Fruit fly (Drosophila melanogaster): ENCODE results near the gene CG42832.
"Not testable (repeated sequence)": the region's sequence is repeated elsewhere in the genome, so short reads cannot be mapped to it uniquely, and the experiment has no call there.

CG42832 gene

DNA sequence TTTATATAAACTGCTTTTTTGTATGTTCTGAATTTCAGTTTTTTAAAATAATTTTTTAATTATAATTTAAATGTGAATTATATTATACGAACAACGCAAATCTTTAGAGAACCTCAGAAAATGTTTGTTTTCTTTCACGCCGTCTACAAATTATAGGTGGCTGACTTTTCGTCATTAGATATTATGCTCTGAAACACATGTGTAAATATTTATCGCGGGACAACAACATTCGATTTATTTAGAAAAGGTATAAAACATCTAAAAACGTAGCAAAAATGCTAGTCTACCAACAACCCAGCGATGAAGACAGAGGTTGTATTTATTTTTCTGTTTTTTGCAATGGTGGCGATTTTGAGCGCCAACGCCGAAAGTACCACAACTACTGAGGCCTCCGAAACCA, at the start of gene CG42832:
Gene CG42832, plus strand, starts transcription at position 301 of the 400 bp plus-strand sequence.
- TF ChIP-seq CG32121 (GFP tag; IDR thresholded peaks at IDR 0.05) = no peak
- TF ChIP-seq EcR (GFP tag; optimal IDR thresholded peaks at IDR 0.05) = no peak
- TF ChIP-seq CG10348 (GFP tag; IDR thresholded peaks at IDR 0.05) = no peak
- TF ChIP-seq CG17806 (tag; optimal IDR thresholded peaks at IDR 0.05) = no peak
- no peak for TF ChIP-seq CG13204 (GFP tag; optimal IDR thresholded peaks at IDR 0.05)
- TF ChIP-seq Pif1B (GFP tag; optimal IDR thresholded peaks at IDR 0.05) = no peak
- no peak for TF ChIP-seq Ets98B (GFP tag; IDR thresholded peaks at IDR 0.05)
- no peak for TF ChIP-seq Snoo (tag; optimal IDR thresholded peaks at IDR 0.05)
- no peak for TF ChIP-seq D1 (tag; optimal IDR thresholded peaks at IDR 0.05)
- TF ChIP-seq gl (tag; optimal IDR thresholded peaks at IDR 0.05) = no peak
- no peak for TF ChIP-seq CG34367 (tag; optimal IDR thresholded peaks at IDR 0.05)
- TF ChIP-seq CG15710 (tag; optimal IDR thresholded peaks at IDR 0.05) = no peak
- no peak for TF ChIP-seq rn (GFP tag; IDR thresholded peaks at IDR 0.05)
- no peak for TF ChIP-seq CG14655 (GFP tag; optimal IDR thresholded peaks at IDR 0.05)

DNA sequence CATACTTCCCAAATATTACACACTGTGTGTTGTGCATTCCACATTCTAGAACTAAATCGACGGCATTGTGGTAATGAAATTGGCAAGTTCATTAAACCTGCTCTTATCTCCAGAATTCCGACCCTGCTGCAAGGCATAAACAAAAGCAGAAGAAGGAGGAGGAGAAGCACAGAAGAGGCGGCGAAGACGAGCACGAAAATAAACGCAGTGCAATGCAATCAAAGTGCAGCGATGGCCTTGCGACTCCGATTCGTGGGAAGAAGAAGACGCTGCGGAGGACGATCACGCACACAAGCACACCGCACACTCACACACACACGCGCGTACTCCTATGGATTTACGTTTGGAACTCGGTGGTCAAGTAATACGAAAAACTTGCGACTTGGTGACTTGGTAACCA, 49.0 kb upstream of the CG42832 start:
- TF ChIP-seq CG14655 (GFP tag; optimal IDR thresholded peaks at IDR 0.05) (no peak), CG13204 (GFP tag; optimal IDR thresholded peaks at IDR 0.05) (peak; percentile 60), rn (GFP tag; IDR thresholded peaks at IDR 0.05) (no peak), CG34367 (tag; optimal IDR thresholded peaks at IDR 0.05) (no peak), EcR (GFP tag; optimal IDR thresholded peaks at IDR 0.05) (peak; percentile 97), CG17806 (tag; optimal IDR thresholded peaks at IDR 0.05) (no peak), CG8159 (tag; optimal IDR thresholded peaks at IDR 0.05) (no peak), Ets98B (GFP tag; IDR thresholded peaks at IDR 0.05) (no peak), Pif1A (GFP tag; optimal IDR thresholded peaks at IDR 0.05) (no peak), CG4496 (GFP tag; IDR thresholded peaks at IDR 0.05) (0 out of 3 replicates have a peak, but pooled peaks have one; percentile 9)

DNA sequence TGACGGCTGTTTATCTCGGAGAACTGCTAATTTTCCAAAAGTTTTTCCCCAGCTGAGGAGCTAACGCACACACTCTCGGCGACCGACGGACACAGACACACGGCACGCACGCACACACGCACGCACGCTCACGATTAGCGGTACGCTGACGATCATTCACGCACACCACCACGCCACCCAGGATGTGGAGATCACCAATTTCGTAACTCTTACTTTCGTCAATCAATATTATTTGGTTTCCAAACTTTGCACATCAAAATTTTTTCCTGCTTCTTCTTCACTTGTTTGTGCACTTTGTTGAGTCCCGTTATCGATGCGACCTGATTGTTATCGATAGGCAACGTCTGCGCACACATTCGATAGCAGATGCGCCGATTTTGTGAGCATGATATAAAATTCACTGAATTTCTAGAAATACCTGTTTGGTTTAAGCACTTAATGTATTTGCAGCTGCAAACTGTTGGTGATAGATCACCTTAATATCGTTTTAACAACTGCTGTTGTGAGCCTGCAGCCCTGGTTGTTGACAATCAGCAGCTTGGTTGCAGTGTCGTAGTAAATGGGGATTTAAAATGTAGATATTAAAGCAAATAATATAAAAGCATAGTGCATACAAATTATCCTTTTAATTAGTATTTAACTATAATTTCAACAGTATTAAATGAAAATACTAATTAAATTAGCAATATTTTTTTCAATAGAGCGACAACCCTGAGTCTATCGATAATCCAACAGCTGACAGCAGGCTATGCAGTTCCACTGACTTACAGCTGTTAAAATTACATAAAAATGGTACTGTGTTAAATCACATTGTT, 47.8 kb upstream of the CG42832 start, which contains the start of the genes CG7394 and Mob2:
Gene CG7394, plus strand, starts transcription at position 51 of the 815 bp plus-strand sequence.
Gene Mob2, minus strand, starts transcription at position 288 of the 815 bp plus-strand sequence.
- TF ChIP-seq CG17806 (tag; optimal IDR thresholded peaks at IDR 0.05) (peak; percentile 87), CG4496 (GFP tag; IDR thresholded peaks at IDR 0.05) (peak; percentile 87), CG34367 (tag; optimal IDR thresholded peaks at IDR 0.05) (peak; percentile 80), CG14655 (GFP tag; optimal IDR thresholded peaks at IDR 0.05) (peak; percentile 84), rn (GFP tag; IDR thresholded peaks at IDR 0.05) (peak; percentile 71), gl (tag; optimal IDR thresholded peaks at IDR 0.05) (peak; percentile 13), D1 (tag; optimal IDR thresholded peaks at IDR 0.05) (peak; percentile 85), CG13204 (GFP tag; optimal IDR thresholded peaks at IDR 0.05) (no peak), Pif1B (GFP tag; optimal IDR thresholded peaks at IDR 0.05) (peak; percentile 87), fd96Ca (GFP tag; IDR thresholded peaks at IDR 0.05) (peak; percentile 90), Pif1A (GFP tag; optimal IDR thresholded peaks at IDR 0.05) (peak; percentile 88), CG8159 (tag; optimal IDR thresholded peaks at IDR 0.05) (peak; percentile 81), CG32121 (GFP tag; IDR thresholded peaks at IDR 0.05) (peak; percentile 86; the same call in 1 of the 2 replicates), Ets98B (GFP tag; IDR thresholded peaks at IDR 0.05) (peak; percentile 87), CG9948 (tag; optimal IDR thresholded peaks at IDR 0.05) (peak; percentile 75), EcR (GFP tag; optimal IDR thresholded peaks at IDR 0.05) (peak; percentile 17), Snoo (tag; optimal IDR thresholded peaks at IDR 0.05) (peak; percentile 81), CG15710 (tag; optimal IDR thresholded peaks at IDR 0.05) (peak; percentile 81), CG8301 (tag; optimal IDR thresholded peaks at IDR 0.05) (peak; percentile 80), CG10348 (GFP tag; IDR thresholded peaks at IDR 0.05) (peak; percentile 50; the same call in 1 of the 2 replicates), CG12605 (GFP tag; IDR thresholded peaks at IDR 0.05) (peak; percentile 81)

- TF ChIP-seq Ets98B (GFP tag; IDR thresholded peaks at IDR 0.05) (no peak), CG34367 (tag; optimal IDR thresholded peaks at IDR 0.05) (no peak), CG12605 (GFP tag; IDR thresholded peaks at IDR 0.05) (no peak), CG32121 (GFP tag; IDR thresholded peaks at IDR 0.05) (no peak), CG10348 (GFP tag; IDR thresholded peaks at IDR 0.05) (no peak), Pif1A (GFP tag; optimal IDR thresholded peaks at IDR 0.05) (no peak), CG4496 (GFP tag; IDR thresholded peaks at IDR 0.05) (no peak)
Measured at dm6 chr3L:11563972-11564533, 45.9 kb upstream of the CG42832 start, which contains the start of the genes CG46412 and CG33267. TSS of gene CG46412 (minus strand) at chr3L:11564072. TSS of gene CG33267 (plus strand) at chr3L:11564483.

DNA sequence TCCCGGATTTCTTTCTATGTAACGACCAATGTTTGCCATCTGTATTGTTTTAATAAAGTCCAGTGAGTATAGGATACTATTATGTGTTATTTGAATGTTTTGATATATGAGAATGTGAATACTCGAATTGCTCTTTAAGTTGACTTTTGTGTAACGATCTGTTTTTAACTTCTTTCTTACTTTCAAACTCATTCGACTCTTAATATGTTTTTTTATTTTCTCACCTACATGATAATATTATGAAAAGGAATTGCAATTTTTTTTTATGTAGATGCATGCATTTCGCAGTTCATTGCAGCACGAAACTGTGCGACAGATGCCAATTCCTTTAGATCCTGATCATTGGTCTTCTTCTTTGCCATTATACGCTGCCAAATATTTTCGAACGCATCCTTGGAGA, 35.4 kb upstream of the CG42832 start, which contains the start of gene CG33490:
Gene CG33490, minus strand, starts transcription at position 101 of the 400 bp plus-strand sequence.
- no peak for TF ChIP-seq Pif1A (GFP tag; optimal IDR thresholded peaks at IDR 0.05)
- no peak for TF ChIP-seq CG8301 (tag; optimal IDR thresholded peaks at IDR 0.05)
- no peak for TF ChIP-seq CG34367 (tag; optimal IDR thresholded peaks at IDR 0.05)
- TF ChIP-seq rn (GFP tag; IDR thresholded peaks at IDR 0.05) = no peak
- TF ChIP-seq CG9948 (tag; optimal IDR thresholded peaks at IDR 0.05) = no peak
- no peak for TF ChIP-seq gl (tag; optimal IDR thresholded peaks at IDR 0.05)
- no peak for TF ChIP-seq Ets98B (GFP tag; IDR thresholded peaks at IDR 0.05)
- TF ChIP-seq EcR (GFP tag; optimal IDR thresholded peaks at IDR 0.05) = no peak

dm6 chr3L:11576944-11577343, 33.0 kb upstream of the CG42832 start, which contains the start of gene CG33489:
TSS of gene CG33489 (minus strand) at chr3L:11577044.
- not testable (repeated sequence) for TF ChIP-seq Pif1A (GFP tag; optimal IDR thresholded peaks at IDR 0.05); D1 (tag; optimal IDR thresholded peaks at IDR 0.05); fd96Ca (GFP tag; IDR thresholded peaks at IDR 0.05)
